Worm (Caenorhabditis elegans) whole organism, L2 larva: ENCODE results near the gene R05F9.11.

Experiments used
- aly-2 ChIP-seq: fragments of 150-350 bp; optimal IDR thresholded peaks from 2 replicates; lab custom pipeline; 2014; ENCODE audit warnings: missing biosample characterization, missing genetic modification characterization
- ama-1 ChIP-seq: fragments of 150-350 bp; optimal IDR thresholded peaks from 2 replicates; lab custom pipeline; 2018; ENCODE audit warnings: inconsistent platforms
- ceh-82 ChIP-seq: fragments of 150-350 bp; optimal IDR thresholded peaks from 2 replicates; lab custom pipeline; 2014; ENCODE audit warnings: missing biosample characterization, missing genetic modification characterization
- egl-27 ChIP-seq: sonication (generic microtip); optimal IDR thresholded peaks from 3 replicates; lab custom pipeline; 2017; ENCODE audit warnings: missing biosample characterization, missing genetic modification reagents, missing genetic modification characterization
- nhr-10 ChIP-seq: sonication (generic microtip); optimal IDR thresholded peaks from 2 replicates; lab custom pipeline; 2017; ENCODE audit warnings: missing biosample characterization, missing genetic modification characterization
- nhr-237 ChIP-seq: fragments of 150-350 bp; optimal IDR thresholded peaks from 2 replicates; lab custom pipeline; 2014; ENCODE audit warnings: missing biosample characterization, missing genetic modification characterization
- nhr-77 ChIP-seq: fragments of 150-350 bp; optimal IDR thresholded peaks from 2 replicates; lab custom pipeline; 2014; ENCODE audit warnings: missing biosample characterization, missing genetic modification characterization
- snpc-4 ChIP-seq: fragments of 150-350 bp; optimal IDR thresholded peaks from 2 replicates; lab custom pipeline; 2014; ENCODE audit warnings: missing biosample characterization, missing genetic modification characterization
- ztf-11 ChIP-seq: sonication (generic microtip); optimal IDR thresholded peaks from 2 replicates; lab custom pipeline; 2017; ENCODE audit warnings: missing biosample characterization, missing genetic modification characterization
- ztf-4 ChIP-seq: fragments of 150-350 bp; optimal IDR thresholded peaks from 2 replicates; lab custom pipeline; 2014; ENCODE audit warnings: missing biosample characterization, missing genetic modification characterization

DNA sequence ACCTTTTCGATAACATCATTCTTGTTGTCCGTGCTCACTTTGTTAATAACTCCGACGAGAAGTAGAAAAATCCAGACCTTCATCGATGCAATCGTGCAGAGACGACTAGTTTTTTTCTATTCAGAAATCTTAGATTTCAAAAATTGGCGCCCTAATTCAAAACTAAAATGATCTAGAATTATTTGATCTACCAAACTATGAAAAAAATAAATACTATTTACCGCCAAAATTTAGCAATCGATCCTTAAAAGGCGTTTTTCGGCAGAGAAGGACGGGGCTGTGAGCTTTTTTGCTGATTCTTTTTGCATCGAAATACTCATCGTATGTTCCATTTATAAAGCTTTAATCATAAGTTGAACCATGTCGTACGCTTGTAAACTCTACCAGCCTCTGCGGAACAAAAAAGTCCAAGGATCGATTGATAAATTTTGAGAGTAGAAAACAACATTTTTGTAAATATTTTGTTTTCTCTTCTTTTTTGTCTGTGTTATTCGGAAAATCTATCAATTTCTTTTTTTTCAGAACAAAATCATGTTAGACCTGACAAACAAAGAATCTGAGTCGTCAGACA, 35.4 kb upstream of the R05F9.11 start, which contains the start of the genes try-1 and zyg-12:
- TF ChIP-seq aly-2 (tag; lab: Kevin White, UChicago) (no peak), egl-27 (tag; lab: Kevin White, UChicago) (no peak), snpc-4 (no peak), nhr-77 (no peak), ztf-11 (no peak), ztf-4 (no peak), ama-1 (no peak), nhr-10 (tag; lab: Kevin White, UChicago) (no peak), ceh-82 (no peak), nhr-237 (tag; lab: Kevin White, UChicago) (no peak)
